Worm (Caenorhabditis elegans) whole organism, early embryonic: ENCODE results near the gene spr-3.
A peak's percentile ranks its signal among the peaks of the same experiment; 100 is the strongest.

Experiments used
- B0310.2 ChIP-seq: sonication (generic microtip); optimal IDR thresholded peaks from 2 replicates; lab custom pipeline; 2016; ENCODE audit warnings: mild to moderate bottlenecking, missing genetic modification characterization, missing compliant biosample characterization
- F13C5.2 ChIP-seq: sonication (generic microtip); optimal IDR thresholded peaks from 2 replicates; lab custom pipeline; 2017; ENCODE audit warnings: mild to moderate bottlenecking, missing genetic modification characterization, inconsistent platforms, missing compliant biosample characterization
- aly-1 ChIP-seq: sonication (generic microtip); optimal IDR thresholded peaks from 2 replicates; lab custom pipeline; 2016; ENCODE audit warnings: missing genetic modification characterization, missing compliant biosample characterization
- ama-1 ChIP-seq: fragments of 150-350 bp; optimal IDR thresholded peaks from 2 replicates; lab custom pipeline; 2014
- ceh-13 ChIP-seq: fragments of 200-800 bp; sonication (Bioruptor generic); optimal IDR thresholded peaks from 2 replicates; lab custom pipeline; 2018; ENCODE audit warnings: mild to moderate bottlenecking, missing genetic modification characterization, missing compliant biosample characterization
- ceh-36 ChIP-seq: sonication (generic microtip); optimal IDR thresholded peaks from 2 replicates; lab custom pipeline; 2016; ENCODE audit warnings: missing genetic modification characterization, inconsistent platforms, missing compliant biosample characterization
- ets-7 ChIP-seq: sonication (generic microtip); optimal IDR thresholded peaks from 2 replicates; lab custom pipeline; 2016; ENCODE audit warnings: missing genotype, missing genetic modification characterization, missing compliant biosample characterization
- flt-1 ChIP-seq: fragments of 200-800 bp; sonication (Bioruptor generic); IDR thresholded peaks from 2 replicates; pipeline ENCODE4 v1.3.6; 2022; ENCODE audit warnings: missing genetic modification characterization, missing compliant biosample characterization
- hmbx-1 ChIP-seq: sonication (generic microtip); optimal IDR thresholded peaks from 2 replicates; lab custom pipeline; 2016; ENCODE audit warnings: mild to moderate bottlenecking, missing genetic modification characterization, missing compliant biosample characterization
- hmg-4 ChIP-seq: fragments of 200-800 bp; sonication (Bioruptor generic); optimal IDR thresholded peaks from 2 replicates; lab custom pipeline; 2018; ENCODE audit warnings: mild to moderate bottlenecking, missing genetic modification characterization, missing compliant biosample characterization
- hnd-1 ChIP-seq: sonication (generic microtip); optimal IDR thresholded peaks from 2 replicates; lab custom pipeline; 2016; ENCODE audit warnings: missing genetic modification characterization, missing compliant biosample characterization
- pes-1 ChIP-seq: fragments of 200-800 bp; sonication (Bioruptor generic); IDR thresholded peaks from 2 replicates; pipeline ENCODE4 v1.3.6; 2022; ENCODE audit warnings: missing genetic modification reagents, missing genetic modification characterization, missing compliant biosample characterization
- scrt-1 ChIP-seq: fragments of 200-800 bp; sonication (Bioruptor generic); IDR thresholded peaks from 2 replicates; pipeline ENCODE4 v1.3.6; 2022; ENCODE audit warnings: missing genetic modification characterization, missing compliant biosample characterization
- sea-1 ChIP-seq: fragments of 200-800 bp; sonication (Bioruptor generic); conservative IDR thresholded peaks from 2 replicates; pipeline ENCODE4 v1.3.6; 2022; ENCODE audit warnings: missing genetic modification characterization, missing compliant biosample characterization
- tbx-11 ChIP-seq: fragments of 200-800 bp; sonication (Bioruptor generic); IDR thresholded peaks from 2 replicates; pipeline ENCODE4 v1.3.6; 2022; ENCODE audit warnings: missing genetic modification characterization, missing compliant biosample characterization
- tbx-37 ChIP-seq: fragments of 200-800 bp; sonication (Bioruptor generic); conservative IDR thresholded peaks from 2 replicates; pipeline ENCODE4 v1.3.6; 2022; ENCODE audit warnings: missing genetic modification reagents, missing genetic modification characterization, missing compliant biosample characterization
- tra-4 ChIP-seq: sonication (generic microtip); optimal IDR thresholded peaks from 2 replicates; lab custom pipeline; 2017; ENCODE audit warnings: missing genetic modification characterization, missing compliant biosample characterization

Gene spr-3

DNA sequence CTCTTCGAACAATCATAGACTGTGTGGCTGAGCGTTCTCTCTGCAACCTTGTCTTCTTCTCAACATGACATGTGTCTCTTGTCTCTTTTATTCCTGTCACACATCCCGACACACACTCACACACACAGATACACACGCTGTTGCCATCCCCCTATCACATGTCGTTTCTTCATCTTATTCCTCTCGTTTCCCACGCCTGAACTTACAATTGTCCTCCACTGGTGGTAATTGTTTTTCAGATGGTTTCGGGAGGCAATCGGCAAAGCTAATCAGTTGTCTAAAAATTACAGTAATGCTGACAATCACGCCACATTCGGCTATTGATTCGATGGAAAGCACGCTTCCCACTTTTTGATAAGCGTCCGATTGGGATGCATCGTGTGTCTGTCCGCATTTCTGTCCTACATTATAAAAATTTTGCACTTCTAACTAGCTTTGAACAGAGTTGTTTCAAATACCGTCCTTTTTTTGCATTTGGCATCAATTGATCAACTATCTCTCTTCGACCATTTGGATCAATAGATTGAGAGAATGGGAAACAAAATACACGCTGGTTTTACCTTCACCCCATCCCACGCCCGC lies 18.4 kb downstream of the spr-3 start, which contains the start of gene nhr-35:
Gene nhr-35 (plus strand): TSS at position 532 of the 582 bp plus-strand sequence.
- TF ChIP-seq tbx-11 (no peak), tra-4 (tag; lab: Kevin White, UChicago) (no peak), F13C5.2 (tag; lab: Kevin White, UChicago) (no peak), hmg-4 (GFP tag; lab: Kevin White, UChicago) (peak; percentile 19), pes-1 (GFP tag; lab: Robert Waterston, UW) (no peak), ceh-36 (tag; lab: Kevin White, UChicago) (no peak), ama-1 (lab: Kevin White, UChicago) (no peak)

DNA sequence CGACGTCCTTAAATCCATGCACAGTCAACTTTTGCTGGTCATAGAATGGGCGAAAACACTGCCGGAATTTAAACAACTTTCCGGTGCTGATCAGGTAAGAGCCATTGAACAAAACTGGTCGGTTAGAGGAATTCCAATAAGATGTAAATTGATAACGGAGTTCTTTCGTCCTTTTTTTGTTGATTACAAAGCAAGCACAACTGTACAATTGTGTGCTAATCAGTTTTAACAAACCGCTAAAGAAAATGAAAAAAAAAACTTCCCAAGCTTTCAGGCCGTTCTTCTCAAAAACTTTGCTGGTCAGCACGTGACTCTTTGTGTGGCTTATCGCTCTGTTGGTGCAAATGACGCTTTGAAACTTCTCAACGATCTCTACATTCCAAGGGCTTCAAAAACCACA lies 20.2 kb downstream of the spr-3 start:
- TF ChIP-seq tra-4 (tag; lab: Kevin White, UChicago): no peak
- no peak for TF ChIP-seq B0310.2 (tag; lab: Kevin White, UChicago)
- TF ChIP-seq flt-1 (GFP tag; lab: Robert Waterston, UW): no peak
- no peak for TF ChIP-seq tbx-11
- TF ChIP-seq tbx-37 (GFP tag; lab: Robert Waterston, UW): no peak
- no peak for TF ChIP-seq scrt-1 (GFP tag; lab: Robert Waterston, UW)
- no peak for TF ChIP-seq hmbx-1 (tag; lab: Kevin White, UChicago)
- TF ChIP-seq sea-1 (GFP tag; lab: Robert Waterston, UW): no peak
- TF ChIP-seq hnd-1 (tag; lab: Kevin White, UChicago): no peak

DNA sequence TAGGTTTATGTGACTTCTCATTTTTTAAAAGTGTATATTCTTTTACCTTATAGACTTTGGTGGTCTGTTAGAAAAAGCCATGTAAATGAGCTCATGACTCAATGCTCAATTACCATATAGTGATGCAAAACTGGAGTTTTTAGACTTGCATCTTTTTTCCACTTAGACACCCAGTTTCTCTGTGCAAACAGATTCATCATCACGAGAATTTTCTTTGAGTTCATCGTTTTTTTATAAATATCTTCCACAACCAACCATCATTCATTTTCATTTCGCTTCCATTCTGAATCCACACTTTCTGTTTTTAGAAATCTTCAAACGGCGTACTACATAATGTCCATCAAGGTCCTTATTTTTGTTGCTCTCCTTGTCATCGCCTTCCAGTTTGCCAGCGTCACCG lies 30.6 kb downstream of the spr-3 start, which contains the start of gene C07A12.2:
Gene C07A12.2 (plus strand): TSS at position 301 of the 400 bp plus-strand sequence.
- no peak for TF ChIP-seq tbx-37 (GFP tag; lab: Robert Waterston, UW)
- no peak for TF ChIP-seq ceh-13 (GFP tag; lab: Kevin White, UChicago)
- no peak for TF ChIP-seq sea-1 (GFP tag; lab: Robert Waterston, UW)
- no peak for TF ChIP-seq F13C5.2 (tag; lab: Kevin White, UChicago)
- no peak for TF ChIP-seq scrt-1 (GFP tag; lab: Robert Waterston, UW)
- no peak for TF ChIP-seq tra-4 (tag; lab: Kevin White, UChicago)
- TF ChIP-seq flt-1 (GFP tag; lab: Robert Waterston, UW): no peak
- no peak for TF ChIP-seq aly-1
- no peak for TF ChIP-seq pes-1 (GFP tag; lab: Robert Waterston, UW)
- no peak for TF ChIP-seq hmg-4 (GFP tag; lab: Kevin White, UChicago)
- no peak for TF ChIP-seq ama-1 (lab: Kevin White, UChicago)
- TF ChIP-seq B0310.2 (tag; lab: Kevin White, UChicago): no peak

- TF ChIP-seq flt-1 (GFP tag; lab: Robert Waterston, UW): no peak
- no peak for TF ChIP-seq ets-7 (tag; lab: Kevin White, UChicago)
- no peak for TF ChIP-seq hnd-1 (tag; lab: Kevin White, UChicago)
- TF ChIP-seq sea-1 (GFP tag; lab: Robert Waterston, UW): no peak
- TF ChIP-seq ama-1 (lab: Kevin White, UChicago): no peak
- TF ChIP-seq pes-1 (GFP tag; lab: Robert Waterston, UW): no peak
- no peak for TF ChIP-seq B0310.2 (tag; lab: Kevin White, UChicago)
- no peak for TF ChIP-seq ceh-36 (tag; lab: Kevin White, UChicago)
- no peak for TF ChIP-seq tra-4 (tag; lab: Kevin White, UChicago)
- no peak for TF ChIP-seq scrt-1 (GFP tag; lab: Robert Waterston, UW)
- no peak for TF ChIP-seq tbx-11
These were observed 35.0 kb downstream of the spr-3 start for ce11 chrX:4548929-4549328.

ce11 chrX:4549853-4550596 lies 36.1 kb downstream of the spr-3 start, which contains the start of gene C07A12.18:
Gene C07A12.18 (minus strand): TSS chrX:4549903.
- TF ChIP-seq scrt-1 (GFP tag; lab: Robert Waterston, UW) (0 out of 2 replicates have a peak, but pooled peaks have one; percentile 34), hmbx-1 (tag; lab: Kevin White, UChicago) (no peak), tbx-37 (GFP tag; lab: Robert Waterston, UW) (no peak), aly-1 (no peak)

DNA sequence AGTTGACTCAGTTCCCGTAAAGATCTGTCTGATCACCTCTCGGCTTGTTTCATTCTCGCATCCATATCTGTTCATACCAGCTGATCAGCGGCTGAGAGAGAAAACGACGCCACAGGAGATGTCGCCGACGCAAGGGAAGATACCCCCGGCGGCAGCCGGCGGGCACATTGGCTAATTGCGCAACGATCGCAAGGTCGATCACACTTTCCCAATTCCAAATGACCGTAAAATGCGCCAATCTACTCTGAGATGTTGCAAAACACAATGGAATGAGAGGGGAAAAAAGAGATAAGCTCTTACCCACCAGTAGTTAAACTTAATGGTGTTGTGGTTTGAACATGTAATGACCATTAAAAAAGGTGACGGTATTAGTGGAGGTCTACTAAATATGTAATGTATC lies 37.1 kb downstream of the spr-3 start:
- TF ChIP-seq hmg-4 (GFP tag; lab: Kevin White, UChicago) (peak; percentile 8), ets-7 (tag; lab: Kevin White, UChicago) (no peak)

DNA sequence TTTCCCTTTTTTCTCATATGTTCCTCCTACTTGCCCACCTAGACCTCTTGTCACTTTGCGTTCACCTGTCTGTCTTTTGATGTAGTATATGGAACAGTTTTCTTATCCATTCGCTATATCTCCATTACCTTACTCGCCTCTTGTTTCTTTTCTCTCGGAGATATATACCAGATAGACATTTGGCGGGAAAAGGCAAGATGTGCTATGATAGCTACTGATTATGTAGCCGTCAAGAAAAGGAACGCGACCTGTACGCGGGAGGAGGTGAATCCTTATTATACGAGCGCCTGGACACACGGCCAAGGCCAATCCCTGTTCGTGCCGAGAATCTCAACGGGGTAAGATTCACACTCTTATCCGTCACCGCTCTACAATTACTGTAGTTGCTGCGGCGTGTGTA lies 39.1 kb downstream of the spr-3 start:
- TF ChIP-seq tra-4 (tag; lab: Kevin White, UChicago) (no peak), pes-1 (GFP tag; lab: Robert Waterston, UW) (no peak), ets-7 (tag; lab: Kevin White, UChicago) (no peak), tbx-11 (no peak), ama-1 (lab: Kevin White, UChicago) (no peak), hnd-1 (tag; lab: Kevin White, UChicago) (no peak), ceh-13 (GFP tag; lab: Kevin White, UChicago) (no peak), scrt-1 (GFP tag; lab: Robert Waterston, UW) (no peak), flt-1 (GFP tag; lab: Robert Waterston, UW) (no peak)

DNA sequence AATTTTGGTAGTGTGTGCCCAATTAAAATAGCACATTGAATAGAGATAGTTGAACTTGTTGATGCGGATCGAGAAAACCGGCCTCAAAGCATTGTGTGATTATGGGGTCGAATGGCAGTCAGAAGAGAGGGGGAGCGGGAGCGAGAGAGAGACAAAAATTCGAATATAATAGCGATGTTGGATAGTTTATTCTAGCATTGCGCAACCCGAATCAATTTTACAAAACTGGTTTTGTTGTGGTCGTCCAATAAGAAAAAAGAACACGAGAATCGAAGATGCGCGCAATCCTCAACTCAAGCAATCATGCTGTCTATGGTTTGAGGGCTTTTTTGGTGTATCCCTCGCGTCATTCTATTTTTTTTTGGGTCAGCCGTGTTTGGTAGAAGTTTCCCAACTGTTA lies 39.6 kb downstream of the spr-3 start:
- TF ChIP-seq ama-1 (lab: Kevin White, UChicago) (no peak), aly-1 (no peak), hnd-1 (tag; lab: Kevin White, UChicago) (no peak), ets-7 (tag; lab: Kevin White, UChicago) (no peak), pes-1 (GFP tag; lab: Robert Waterston, UW) (no peak), scrt-1 (GFP tag; lab: Robert Waterston, UW) (no peak), flt-1 (GFP tag; lab: Robert Waterston, UW) (no peak), tbx-11 (no peak), F13C5.2 (tag; lab: Kevin White, UChicago) (no peak), ceh-36 (tag; lab: Kevin White, UChicago) (no peak), hmbx-1 (tag; lab: Kevin White, UChicago) (no peak), tbx-37 (GFP tag; lab: Robert Waterston, UW) (no peak), hmg-4 (GFP tag; lab: Kevin White, UChicago) (no peak), ceh-13 (GFP tag; lab: Kevin White, UChicago) (no peak), B0310.2 (tag; lab: Kevin White, UChicago) (no peak), tra-4 (tag; lab: Kevin White, UChicago) (no peak)
